Worm (Caenorhabditis elegans) whole organism, young adult: ENCODE measurements around the gene fipr-13.

Experiments
- B0336.3 ChIP-seq: fragments of 200-800 bp; sonication (Bioruptor generic); IDR thresholded peaks from 2 replicates; pipeline ENCODE4 v1.3.6; 2022; ENCODE audit warnings: missing genetic modification characterization, missing compliant biosample characterization
- C06A6.2 ChIP-seq: fragments of 200-800 bp; sonication (Bioruptor generic); conservative IDR thresholded peaks from 2 replicates; pipeline ENCODE4 v1.3.6; 2022; ENCODE audit warnings: missing genetic modification characterization, missing compliant biosample characterization
- F55B11.4 ChIP-seq: sonication (generic microtip); optimal IDR thresholded peaks from 2 replicates; lab custom pipeline; 2016; ENCODE audit warnings: missing compliant biosample characterization, missing genetic modification characterization, borderline replicate concordance; ENCODE audit not compliant: insufficient read depth
- K12H6.12 ChIP-seq: fragments of 200-800 bp; sonication (Bioruptor generic); optimal IDR thresholded peaks from 2 replicates; lab custom pipeline; 2018; ENCODE audit warnings: mild to moderate bottlenecking, missing genetic modification characterization, missing compliant biosample characterization
- attf-5 ChIP-seq: fragments of 200-800 bp; sonication (Bioruptor generic); optimal IDR thresholded peaks from 2 replicates; lab custom pipeline; 2018; ENCODE audit warnings: mild to moderate bottlenecking, missing genetic modification characterization, missing compliant biosample characterization
- egrh-3 ChIP-seq: fragments of 200-800 bp; sonication (Bioruptor generic); IDR thresholded peaks from 2 replicates; pipeline ENCODE4 v1.3.6; 2022; ENCODE audit warnings: missing genetic modification reagents, missing genetic modification characterization, missing compliant biosample characterization
- lin-35 ChIP-seq, 3 experiments: fragments of 150-350 bp in 2 of 3; sonication (generic microtip) in 1 of 3; optimal IDR thresholded peaks; 2 replicates each; lab custom pipeline; 2014 to 2018; ENCODE audit warnings: missing biosample characterization in 3 of 3, missing genetic modification characterization in 3 of 3, missing genetic modification reagents in 3 of 3
- pbrm-1 ChIP-seq: fragments of 200-800 bp; sonication (Bioruptor generic); IDR thresholded peaks from 2 replicates; pipeline ENCODE4 v1.3.6; 2022; ENCODE audit warnings: missing genetic modification reagents, missing genetic modification characterization, missing compliant biosample characterization
- pha-4 ChIP-seq: fragments of 150-350 bp; sonication (generic microtip); optimal IDR thresholded peaks from 2 replicates; lab custom pipeline; 2014; ENCODE audit warnings: missing biosample characterization, missing genetic modification reagents, missing genetic modification characterization
- sdz-38 ChIP-seq: sonication (generic microtip); optimal IDR thresholded peaks from 2 replicates; lab custom pipeline; 2016; ENCODE audit warnings: missing genotype, missing genetic modification characterization, missing compliant biosample characterization
- sea-2 ChIP-seq: fragments of 200-800 bp; sonication (Bioruptor generic); IDR thresholded peaks from 2 replicates; pipeline ENCODE4 v1.3.6; 2022; ENCODE audit warnings: missing genetic modification characterization, missing compliant biosample characterization
- unc-62 ChIP-seq: fragments of 150-350 bp; optimal IDR thresholded peaks from 2 replicates; lab custom pipeline; 2014; ENCODE audit warnings: missing biosample characterization, missing genetic modification reagents, missing genetic modification characterization
- xnd-1 ChIP-seq: sonication (generic microtip); optimal IDR thresholded peaks from 2 replicates; lab custom pipeline; 2016; ENCODE audit warnings: missing genotype, missing genetic modification reagents, missing genetic modification characterization, missing compliant biosample characterization

DNA sequence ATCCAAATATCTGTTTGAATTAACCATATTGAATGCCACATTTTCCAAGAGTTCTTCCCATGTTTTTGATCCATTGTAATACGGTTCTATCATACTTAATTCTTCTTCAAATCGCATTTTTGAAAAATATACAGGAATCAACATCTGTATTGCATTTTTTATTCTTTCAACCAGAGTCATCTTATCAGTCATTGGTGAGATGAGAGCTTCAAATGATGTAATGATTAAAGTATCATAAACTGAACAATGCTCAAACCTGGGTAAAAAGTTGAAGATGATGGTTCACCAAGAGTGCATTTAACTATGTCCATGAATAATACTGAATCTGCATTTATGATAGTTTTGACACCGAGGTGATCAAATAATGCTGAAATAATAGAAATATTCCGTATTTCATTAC lies 39.5 kb downstream of the fipr-13 start:
- TF ChIP-seq attf-5 (GFP tag; lab: Kevin White, UChicago) (no peak), pbrm-1 (GFP tag; lab: Robert Waterston, UW) (no peak), K12H6.12 (tag; lab: Kevin White, UChicago) (no peak), B0336.3 (GFP tag; lab: Robert Waterston, UW) (no peak), pha-4 (tag; lab: Kevin White, UChicago) (no peak), xnd-1 (tag; lab: Kevin White, UChicago) (no peak), unc-62 (GFP tag; lab: Kevin White, UChicago) (no peak), F55B11.4 (no peak), C06A6.2 (no peak), lin-35 (GFP tag; optimal IDR thresholded peaks at IDR 0.05; lab: Kevin White, UChicago) (no peak), egrh-3 (GFP tag; lab: Robert Waterston, UW) (no peak), sdz-38 (tag; lab: Kevin White, UChicago) (no peak), sea-2 (no peak)
